Fruit fly (Drosophila melanogaster) whole organism, embryonic: ENCODE measurements around the gene Pxd.

ENCODE experiments used
- CG10543 ChIP-seq: fragments of 200-800 bp; sonication (Bioruptor generic); optimal IDR thresholded peaks from 3 replicates; lab custom pipeline; 2017; ENCODE audit warnings: missing biosample characterization, mild to moderate bottlenecking, missing genetic modification characterization, moderate library complexity
- CG10565 ChIP-seq: fragments of 200-800 bp; sonication (Bioruptor generic); optimal IDR thresholded peaks from 3 replicates; lab custom pipeline; 2016; ENCODE audit warnings: missing biosample characterization, mild to moderate bottlenecking, missing genetic modification characterization
- CG11696 ChIP-seq: fragments of 200-800 bp; sonication (Bioruptor generic); IDR thresholded peaks from 2 replicates; pipeline ENCODE4 v1.3.6; 2022; ENCODE audit warnings: missing biosample characterization, missing genetic modification characterization
- CG12299 ChIP-seq: fragments of 200-800 bp; sonication (Bioruptor generic); optimal IDR thresholded peaks from 2 replicates; lab custom pipeline; 2018; ENCODE audit warnings: missing biosample characterization, mild to moderate bottlenecking, missing genetic modification characterization
- CG12391 ChIP-seq: fragments of 200-800 bp; sonication (Bioruptor generic); optimal IDR thresholded peaks from 3 replicates; lab custom pipeline; 2018; ENCODE audit warnings: missing biosample characterization, mild to moderate bottlenecking, missing genetic modification characterization, moderate library complexity
- CG14050 ChIP-seq: fragments of 200-800 bp; sonication (Bioruptor generic); IDR thresholded peaks from 3 replicates; pipeline ENCODE4 v1.3.6; 2022; ENCODE audit warnings: missing biosample characterization, missing genetic modification characterization
- CG14860 ChIP-seq: fragments of 200-800 bp; sonication (Bioruptor generic); IDR thresholded peaks from 3 replicates; pipeline ENCODE4 v1.3.6; 2022; ENCODE audit warnings: missing biosample characterization, missing genetic modification characterization; ENCODE audit not compliant: partially characterized antibody
- CG16779 ChIP-seq: fragments of 200-800 bp; sonication (Bioruptor generic); IDR thresholded peaks from 2 replicates; pipeline ENCODE4 v1.3.6; 2022; ENCODE audit warnings: missing biosample characterization, missing genetic modification characterization
- CG17568 ChIP-seq: fragments of 200-800 bp; sonication (Bioruptor generic); optimal IDR thresholded peaks from 2 replicates; lab custom pipeline; 2018; ENCODE audit warnings: missing biosample characterization, mild to moderate bottlenecking, missing genetic modification characterization, moderate library complexity
- CG18011 ChIP-seq: fragments of 200-800 bp; sonication (Bioruptor generic); optimal IDR thresholded peaks from 2 replicates; lab custom pipeline; 2017; ENCODE audit warnings: missing biosample characterization, missing genetic modification characterization, mild to moderate bottlenecking, moderate library complexity, missing genotype
- CG30020 ChIP-seq: fragments of 200-800 bp; optimal IDR thresholded peaks from 2 replicates; lab custom pipeline; 2019; ENCODE audit warnings: missing biosample characterization, mild to moderate bottlenecking, missing genetic modification characterization, moderate library complexity
- CG34376 ChIP-seq: fragments of 200-800 bp; sonication (Bioruptor generic); optimal IDR thresholded peaks from 2 replicates; lab custom pipeline; 2018; ENCODE audit warnings: missing biosample characterization, mild to moderate bottlenecking, missing genetic modification characterization
- CG3838 ChIP-seq: fragments of 200-800 bp; sonication (Bioruptor generic); optimal IDR thresholded peaks from 3 replicates; lab custom pipeline; 2016; ENCODE audit warnings: missing biosample characterization, missing genetic modification characterization
- CG4282 ChIP-seq: fragments of 200-800 bp; sonication (Bioruptor generic); optimal IDR thresholded peaks from 2 replicates; lab custom pipeline; 2016; ENCODE audit warnings: missing biosample characterization, missing genetic modification characterization
- CG4424 ChIP-seq: fragments of 200-800 bp; sonication (Bioruptor generic); optimal IDR thresholded peaks from 3 replicates; lab custom pipeline; 2016; ENCODE audit warnings: missing biosample characterization, missing genetic modification characterization
- CG4730 ChIP-seq: fragments of 200-800 bp; sonication (Bioruptor generic); IDR thresholded peaks from 2 replicates; pipeline ENCODE4 v1.3.6; 2022; ENCODE audit warnings: missing biosample characterization, missing genetic modification characterization
- CG6272 ChIP-seq: fragments of 200-800 bp; sonication (Bioruptor generic); IDR thresholded peaks from 2 replicates; pipeline ENCODE4 v1.3.6; 2022; ENCODE audit warnings: missing biosample characterization, missing genetic modification characterization
- CG6791 ChIP-seq: fragments of 200-800 bp; sonication (Bioruptor generic); IDR thresholded peaks from 3 replicates; pipeline ENCODE4 v1.3.6; 2022; ENCODE audit warnings: missing biosample characterization, missing genetic modification characterization; ENCODE audit not compliant: partially characterized antibody
- CG8359 ChIP-seq: fragments of 200-800 bp; sonication (Bioruptor generic); optimal IDR thresholded peaks from 2 replicates; lab custom pipeline; 2017; ENCODE audit warnings: missing biosample characterization, mild to moderate bottlenecking, missing genetic modification characterization, borderline replicate concordance
- D ChIP-seq, 2 experiments: fragments of 200-800 bp in 1 of 2; fragments of >200 bp in 1 of 2; sonication (Bioruptor generic) in 1 of 2; optimal IDR thresholded peaks; 2 replicates in 1 of 2; 3 replicates in 1 of 2; lab custom pipeline; 2017; ENCODE audit warnings: mild to moderate bottlenecking in 1 of 2, missing biosample characterization in 1 of 2, missing genetic modification characterization in 1 of 2, missing genetic modification reagents in 1 of 2
- Dek ChIP-seq: fragments of 200-800 bp; sonication (Bioruptor generic); optimal IDR thresholded peaks from 3 replicates; lab custom pipeline; 2019; ENCODE audit warnings: missing biosample characterization, mild to moderate bottlenecking, missing genetic modification characterization, moderate library complexity
- Dip2 ChIP-seq: fragments of 200-800 bp; sonication (Bioruptor generic); IDR thresholded peaks from 2 replicates; pipeline ENCODE4 v1.3.6; 2022; ENCODE audit warnings: missing biosample characterization, missing genetic modification characterization
- Doc3 ChIP-seq: fragments of 200-800 bp; sonication (Bioruptor generic); IDR thresholded peaks from 3 replicates; pipeline ENCODE4 v1.3.6; 2022; ENCODE audit warnings: missing biosample characterization, missing genetic modification characterization; ENCODE audit not compliant: partially characterized antibody
- Dref ChIP-seq: fragments of 200-800 bp; sonication (Bioruptor generic); IDR thresholded peaks from 2 replicates; pipeline ENCODE4 v1.3.6; 2022; ENCODE audit warnings: missing biosample characterization, missing genetic modification characterization
- E2f2 ChIP-seq: fragments of 200-800 bp; sonication (Bioruptor generic); IDR thresholded peaks from 2 replicates; pipeline ENCODE4 v1.3.6; 2022; ENCODE audit warnings: missing biosample characterization, missing genetic modification characterization
- Mad ChIP-seq: fragments of 200-800 bp; sonication (Bioruptor generic); optimal IDR thresholded peaks from 2 replicates; lab custom pipeline; 2016; ENCODE audit warnings: missing biosample characterization, missing genetic modification characterization
- NfI ChIP-seq: fragments of 200-800 bp; sonication (Bioruptor generic); optimal IDR thresholded peaks from 3 replicates; lab custom pipeline; 2018; ENCODE audit warnings: missing biosample characterization, mild to moderate bottlenecking, missing genetic modification characterization, moderate library complexity
- Scr ChIP-seq: fragments of 200-800 bp; sonication (Bioruptor generic); IDR thresholded peaks from 2 replicates; pipeline ENCODE4 v1.3.6; 2022; ENCODE audit warnings: missing biosample characterization, missing genetic modification characterization; ENCODE audit not compliant: partially characterized antibody
- Stat92E ChIP-seq, 3 experiments: fragments of >200 bp in 2 of 3; fragments of 200-800 bp in 1 of 3; sonication (Bioruptor generic) in 1 of 3; optimal IDR thresholded peaks; 2 replicates each; lab custom pipeline; 2017 to 2019; ENCODE audit warnings: missing biosample characterization in 3 of 3, missing genetic modification characterization in 3 of 3, mild to moderate bottlenecking in 1 of 3, moderate library complexity in 1 of 3
- abd-A ChIP-seq: fragments of 200-800 bp; sonication (Bioruptor generic); optimal IDR thresholded peaks from 3 replicates; lab custom pipeline; 2019; ENCODE audit warnings: missing biosample characterization, mild to moderate bottlenecking, missing genetic modification characterization, moderate library complexity
- ap ChIP-seq: fragments of 200-800 bp; sonication (Bioruptor generic); IDR thresholded peaks from 2 replicates; pipeline ENCODE4 v1.3.6; 2022; ENCODE audit warnings: missing biosample characterization, missing genetic modification characterization
- ase ChIP-seq: fragments of 200-800 bp; sonication (Bioruptor generic); IDR thresholded peaks from 3 replicates; pipeline ENCODE4 v1.3.6; 2022; ENCODE audit warnings: missing biosample characterization, missing genetic modification characterization
- ash1 ChIP-seq: fragments of 200-800 bp; sonication (Bioruptor generic); optimal IDR thresholded peaks from 2 replicates; lab custom pipeline; 2018; ENCODE audit warnings: missing biosample characterization, mild to moderate bottlenecking, missing genetic modification characterization
- bigmax ChIP-seq: fragments of 200-800 bp; sonication (Bioruptor generic); optimal IDR thresholded peaks from 2 replicates; lab custom pipeline; 2018; ENCODE audit warnings: missing biosample characterization, mild to moderate bottlenecking, missing genetic modification characterization
- bowl ChIP-seq: fragments of 200-800 bp; sonication (Bioruptor generic); IDR thresholded peaks from 2 replicates; pipeline ENCODE4 v1.3.6; 2022; ENCODE audit warnings: missing biosample characterization, missing genetic modification characterization
- crc ChIP-seq: fragments of 200-800 bp; sonication (Bioruptor generic); optimal IDR thresholded peaks from 2 replicates; lab custom pipeline; 2016; ENCODE audit warnings: missing biosample characterization, missing genetic modification characterization
- dimm ChIP-seq: fragments of 200-800 bp; sonication (Bioruptor generic); IDR thresholded peaks from 2 replicates; pipeline ENCODE4 v1.3.6; 2022; ENCODE audit warnings: missing biosample characterization, missing genetic modification characterization
- dysf ChIP-seq: fragments of 200-800 bp; sonication (Bioruptor generic); IDR thresholded peaks from 3 replicates; pipeline ENCODE4 v1.3.6; 2022; ENCODE audit warnings: missing biosample characterization, missing genetic modification characterization
- esg ChIP-seq: fragments of 200-800 bp; sonication (Bioruptor generic); conservative IDR thresholded peaks from 2 replicates; pipeline ENCODE4 v1.3.6; 2022; ENCODE audit warnings: missing biosample characterization, missing genetic modification characterization
- fd102C ChIP-seq: fragments of 200-800 bp; sonication (Bioruptor generic); optimal IDR thresholded peaks from 2 replicates; lab custom pipeline; 2018; ENCODE audit warnings: missing biosample characterization, mild to moderate bottlenecking, missing genetic modification characterization, moderate library complexity
- gem ChIP-seq: fragments of 200-800 bp; sonication (Bioruptor generic); optimal IDR thresholded peaks from 2 replicates; lab custom pipeline; 2019; ENCODE audit warnings: missing biosample characterization, mild to moderate bottlenecking, missing genetic modification characterization, moderate library complexity
- kay ChIP-seq: fragments of 200-800 bp; sonication (Bioruptor generic); optimal IDR thresholded peaks from 2 replicates; lab custom pipeline; 2016; ENCODE audit warnings: missing biosample characterization, missing genetic modification characterization
- pb ChIP-seq: fragments of 200-800 bp; sonication (Bioruptor generic); optimal IDR thresholded peaks from 3 replicates; lab custom pipeline; 2016; ENCODE audit warnings: missing biosample characterization, missing genetic modification characterization
- pho ChIP-seq: fragments of 200-800 bp; sonication (Bioruptor generic); optimal IDR thresholded peaks from 2 replicates; lab custom pipeline; 2016; ENCODE audit warnings: missing biosample characterization, missing genetic modification characterization
- sr ChIP-seq: fragments of 200-800 bp; sonication (Bioruptor generic); IDR thresholded peaks from 3 replicates; pipeline ENCODE4 v1.3.6; 2022; ENCODE audit warnings: missing biosample characterization, missing genetic modification characterization
- unc-4 ChIP-seq: fragments of 200-800 bp; sonication (Bioruptor generic); IDR thresholded peaks from 2 replicates; pipeline ENCODE4 v1.3.6; 2022; ENCODE audit warnings: missing biosample characterization, missing genetic modification characterization; ENCODE audit not compliant: partially characterized antibody
- unpg ChIP-seq: fragments of 200-800 bp; sonication (Bioruptor generic); optimal IDR thresholded peaks from 3 replicates; lab custom pipeline; 2018; ENCODE audit warnings: missing biosample characterization, mild to moderate bottlenecking, missing genetic modification characterization, moderate library complexity
- vfl ChIP-seq: fragments of 200-800 bp; sonication (Bioruptor generic); optimal IDR thresholded peaks from 2 replicates; lab custom pipeline; 2016; ENCODE audit warnings: missing biosample characterization, missing genetic modification characterization
- vvl ChIP-seq: fragments of 200-800 bp; sonication (Bioruptor generic); IDR thresholded peaks from 2 replicates; pipeline ENCODE4 v1.3.6; 2022; ENCODE audit warnings: missing biosample characterization, missing genetic modification characterization

The Pxd gene

DNA sequence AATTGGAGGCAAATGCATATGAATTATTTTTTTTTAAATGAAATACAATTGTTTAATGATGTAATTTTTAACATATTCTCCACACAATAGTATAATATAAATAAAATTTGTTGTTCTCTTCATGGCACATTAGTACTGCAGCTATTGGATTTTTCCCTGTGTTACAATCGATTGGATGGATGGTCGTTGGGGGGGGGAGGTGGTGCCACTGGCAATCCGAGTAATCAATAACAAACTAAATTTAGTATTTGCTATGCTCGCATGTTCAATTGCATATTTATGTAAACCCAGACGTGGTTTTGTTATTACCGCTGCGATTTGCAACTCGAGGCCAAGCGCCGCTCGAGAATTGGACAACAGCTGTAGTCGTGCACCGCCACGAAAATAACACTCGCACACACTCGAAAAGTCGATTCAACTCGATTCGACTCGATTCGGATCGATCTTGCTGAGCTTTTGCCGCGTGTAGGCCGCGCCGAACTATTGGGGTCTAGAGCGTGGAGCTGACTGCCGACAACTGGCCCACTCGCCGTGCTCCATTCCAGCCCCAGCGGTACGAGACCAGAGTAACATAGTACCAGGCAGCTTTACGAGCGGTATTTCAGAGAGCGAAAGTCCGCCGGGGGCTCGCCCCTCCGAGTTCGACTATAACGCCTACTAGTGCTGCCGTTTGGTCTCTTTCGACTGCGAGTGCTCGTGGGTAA lies 27.0 kb upstream of the Pxd start, which contains the start of gene CG18622 (continued):
- TF ChIP-seq kay = no peak
- TF ChIP-seq CG4282 (GFP tag; lab: Kevin White, UChicago) = no peak
- no peak for TF ChIP-seq CG6791 (GFP tag; lab: Robert Waterston, UW)
- no peak for TF ChIP-seq bigmax
- no peak for TF ChIP-seq Dek (tag; lab: Kevin White, UChicago)
- TF ChIP-seq crc (GFP tag; lab: Kevin White, UChicago) = no peak
- peak; percentile 66 for TF ChIP-seq abd-A (tag; lab: Kevin White, UChicago)
- TF ChIP-seq unpg (GFP tag; lab: Kevin White, UChicago) = no peak
- 0 out of 2 replicates have a peak, but pooled peaks have one; percentile 19 for TF ChIP-seq CG4730 (GFP tag; lab: Robert Waterston, UW)
- no peak for TF ChIP-seq esg (GFP tag; lab: Robert Waterston, UW)
- TF ChIP-seq E2f2 = no peak
- TF ChIP-seq dysf (GFP tag; lab: Robert Waterston, UW) = no peak
- no peak for TF ChIP-seq CG6272 (GFP tag; lab: Robert Waterston, UW)
- no peak for TF ChIP-seq CG14860 (GFP tag; lab: Robert Waterston, UW)
- TF ChIP-seq CG34376 = peak; percentile 67
- TF ChIP-seq pho (GFP tag; lab: Kevin White, UChicago) = no peak
- TF ChIP-seq ase (GFP tag; lab: Robert Waterston, UW) = no peak
- TF ChIP-seq CG8359 (GFP tag; lab: Kevin White, UChicago) = no peak
- TF ChIP-seq Mad (GFP tag; lab: Kevin White, UChicago) = no peak
- TF ChIP-seq CG12299 (tag; lab: Kevin White, UChicago) = no peak
- no peak for TF ChIP-seq ap (GFP tag; lab: Robert Waterston, UW)
- TF ChIP-seq CG3838 = no peak
- TF ChIP-seq CG10543 (GFP tag; lab: Kevin White, UChicago) = peak; percentile 96
- no peak for TF ChIP-seq sr (GFP tag; lab: Robert Waterston, UW)
- no peak for TF ChIP-seq Stat92E (GFP tag; optimal IDR thresholded peaks at IDR 0.05; lab: Kevin White, UChicago)
- TF ChIP-seq unc-4 (GFP tag; lab: Robert Waterston, UW) = no peak
- TF ChIP-seq gem = peak; percentile 46
- TF ChIP-seq CG11696 (GFP tag; lab: Robert Waterston, UW) = no peak
- TF ChIP-seq CG14050 (GFP tag; lab: Robert Waterston, UW) = no peak
- TF ChIP-seq Dref (GFP tag; lab: Robert Waterston, UW) = no peak
- TF ChIP-seq NfI = no peak
- no peak for TF ChIP-seq CG4424 (GFP tag; lab: Kevin White, UChicago)
- no peak for TF ChIP-seq bowl (GFP tag; lab: Robert Waterston, UW)
- TF ChIP-seq CG16779 (GFP tag; lab: Robert Waterston, UW) = no peak
- TF ChIP-seq D (optimal IDR thresholded peaks at IDR 0.05; lab: Kevin White, UChicago) = peak; percentile 1
- no peak for TF ChIP-seq D (GFP tag; optimal IDR thresholded peaks at IDR 0.05; lab: Kevin White, UChicago)
- TF ChIP-seq fd102C (GFP tag; lab: Kevin White, UChicago) = no peak
- TF ChIP-seq CG30020 = no peak
- TF ChIP-seq CG12391 (tag; lab: Kevin White, UChicago) = no peak
- no peak for TF ChIP-seq CG10565 (GFP tag; lab: Kevin White, UChicago)
- no peak for TF ChIP-seq Scr (GFP tag; lab: Robert Waterston, UW)
- TF ChIP-seq dimm (GFP tag; lab: Robert Waterston, UW) = no peak
- no peak for TF ChIP-seq ash1
- no peak for TF ChIP-seq pb (GFP tag; lab: Kevin White, UChicago)
- no peak for TF ChIP-seq CG18011 (GFP tag; lab: Kevin White, UChicago)
- no peak for TF ChIP-seq CG17568 (GFP tag; lab: Kevin White, UChicago)
- TF ChIP-seq Doc3 (GFP tag; lab: Robert Waterston, UW) = no peak
- no peak for TF ChIP-seq vfl (GFP tag; lab: Kevin White, UChicago)
- no peak for TF ChIP-seq Dip2 (GFP tag; lab: Robert Waterston, UW)
- no peak for TF ChIP-seq vvl (GFP tag; lab: Robert Waterston, UW)
